Worm (Caenorhabditis elegans): ENCODE measurements around the gene F39E9.14.

ce11 chrII:3295193-3295592, 4.7 kb upstream of the F39E9.14 start, which contains the start of gene btb-17:
- TF ChIP-seq ref-1 (GFP tag; conservative IDR thresholded peaks at IDR 0.05): no peak
- no peak for TF ChIP-seq tab-1 (GFP tag; IDR thresholded peaks at IDR 0.05)
- no peak for TF ChIP-seq med-1 (GFP tag; optimal IDR thresholded peaks at IDR 0.05; ENCODE audit: insufficient read depth)
- TF ChIP-seq ztf-23 (GFP tag; IDR thresholded peaks at IDR 0.05): no peak
- no peak for TF ChIP-seq T22C8.4 (GFP tag; IDR thresholded peaks at IDR 0.05)
- no peak for TF ChIP-seq klf-2 (GFP tag; conservative IDR thresholded peaks at IDR 0.05)
- no peak for TF ChIP-seq ztf-29 (GFP tag; IDR thresholded peaks at IDR 0.05)
- no peak for TF ChIP-seq flt-1 (GFP tag; IDR thresholded peaks at IDR 0.05)
- TF ChIP-seq cog-1 (tag; optimal IDR thresholded peaks at IDR 0.05): no peak

All from whole organism, midembryonic.